Worm (Caenorhabditis elegans) whole organism, L2 larva: ENCODE measurements around the gene cest-6.

Experiments
- R02D3.7 ChIP-seq: fragments of 150-350 bp; optimal IDR thresholded peaks from 2 replicates; lab custom pipeline; 2014; ENCODE audit warnings: missing biosample characterization, missing genetic modification characterization
- ama-1 ChIP-seq: fragments of 150-350 bp; optimal IDR thresholded peaks from 2 replicates; lab custom pipeline; 2018; ENCODE audit warnings: inconsistent platforms
- elt-3 ChIP-seq: sonication (generic microtip); optimal IDR thresholded peaks from 2 replicates; lab custom pipeline; 2017; ENCODE audit warnings: missing biosample characterization, missing genetic modification characterization
- fos-1 ChIP-seq: fragments of 150-350 bp; optimal IDR thresholded peaks from 2 replicates; lab custom pipeline; 2014; ENCODE audit warnings: missing biosample characterization, missing genetic modification characterization
- lin-13 ChIP-seq: fragments of 150-350 bp; optimal IDR thresholded peaks from 2 replicates; lab custom pipeline; 2014; ENCODE audit warnings: missing biosample characterization, missing genetic modification reagents, missing genetic modification characterization
- nhr-21 ChIP-seq: fragments of 150-350 bp; optimal IDR thresholded peaks from 2 replicates; lab custom pipeline; 2014; ENCODE audit warnings: missing biosample characterization, missing genetic modification characterization
- nhr-25 ChIP-seq: fragments of 150-350 bp; sonication (generic microtip); optimal IDR thresholded peaks from 3 replicates; lab custom pipeline; 2014; ENCODE audit warnings: missing biosample characterization, missing genetic modification characterization
- nhr-77 ChIP-seq: fragments of 150-350 bp; optimal IDR thresholded peaks from 2 replicates; lab custom pipeline; 2014; ENCODE audit warnings: missing biosample characterization, missing genetic modification characterization
- skn-1 ChIP-seq: sonication (generic microtip); optimal IDR thresholded peaks from 2 replicates; lab custom pipeline; 2017; ENCODE audit warnings: missing biosample characterization, missing genetic modification characterization
- sma-3 ChIP-seq: sonication (generic microtip); optimal IDR thresholded peaks from 2 replicates; lab custom pipeline; 2016; ENCODE audit warnings: missing genetic modification reagents, missing genetic modification characterization, missing compliant biosample characterization
- zag-1 ChIP-seq: fragments of 150-350 bp; optimal IDR thresholded peaks from 2 replicates; lab custom pipeline; 2014; ENCODE audit warnings: missing biosample characterization, missing genetic modification characterization
- ztf-4 ChIP-seq: fragments of 150-350 bp; optimal IDR thresholded peaks from 2 replicates; lab custom pipeline; 2014; ENCODE audit warnings: missing biosample characterization, missing genetic modification characterization

DNA sequence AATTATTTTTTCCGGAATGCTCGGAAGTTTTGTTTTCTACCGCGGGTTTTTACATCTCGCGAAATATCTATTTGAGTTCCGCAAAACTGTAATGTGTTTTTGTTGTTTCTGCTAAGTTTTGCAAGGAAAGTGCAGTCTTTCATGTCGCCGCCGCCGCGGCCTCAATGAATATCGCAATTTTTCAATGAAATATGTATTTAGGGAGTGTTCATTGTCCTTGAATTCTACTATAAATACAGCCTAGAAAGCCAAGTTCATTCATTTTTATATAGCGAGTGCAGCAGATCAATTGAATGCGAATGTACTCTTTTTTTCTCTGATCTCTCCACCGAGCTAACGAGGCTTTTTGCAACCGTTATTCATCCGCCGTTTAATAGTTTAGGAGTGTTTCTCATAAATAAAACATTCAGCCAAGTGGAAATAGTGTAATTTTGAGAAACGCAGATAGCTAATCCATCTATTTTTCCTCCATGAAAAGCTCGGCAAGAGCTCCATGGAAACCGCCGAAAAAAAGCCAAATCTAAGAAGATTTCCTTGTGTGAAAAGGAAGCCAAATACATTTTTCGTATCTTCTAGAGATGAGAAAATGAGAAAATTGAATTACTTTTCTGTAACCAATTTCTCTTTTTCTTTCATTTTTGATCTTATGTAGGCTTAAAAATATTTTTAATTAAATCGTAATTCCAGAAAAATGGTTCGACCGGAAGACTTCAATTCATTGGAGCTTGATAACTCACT is 15.3 kb downstream of the cest-6 start, which contains the start of gene T22D1.3:
- no peak for TF ChIP-seq zag-1 (tag; lab: Kevin White, UChicago)
- TF ChIP-seq nhr-77, result no peak
- no peak for TF ChIP-seq R02D3.7 (tag; lab: Kevin White, UChicago)
- no peak for TF ChIP-seq elt-3
- TF ChIP-seq ztf-4 (tag; lab: Kevin White, UChicago), result no peak
- no peak for TF ChIP-seq lin-13
- no peak for TF ChIP-seq nhr-21 (tag; lab: Kevin White, UChicago)
- TF ChIP-seq fos-1 (tag; lab: Kevin White, UChicago), result no peak
- TF ChIP-seq skn-1 (tag; lab: Kevin White, UChicago), result no peak
- TF ChIP-seq sma-3 (GFP tag; lab: Kevin White, UChicago), result no peak
- TF ChIP-seq ama-1 (lab: Kevin White, UChicago), result no peak
- no peak for TF ChIP-seq nhr-25
